Fruit fly (Drosophila melanogaster) whole organism, adult: ENCODE results near the gene Creld.

Experiments
- CG11617 ChIP-seq: fragments of 200-800 bp; sonication (Bioruptor generic); optimal IDR thresholded peaks from 2 replicates; lab custom pipeline; 2017; ENCODE audit warnings: mild to moderate bottlenecking, missing biosample characterization, missing genetic modification reagents, missing genetic modification characterization
- CG14711 ChIP-seq: fragments of 200-800 bp; sonication (Bioruptor generic); optimal IDR thresholded peaks from 2 replicates; lab custom pipeline; 2018; ENCODE audit warnings: missing biosample characterization, mild to moderate bottlenecking, missing genetic modification characterization, moderate library complexity
- CG1620 ChIP-seq: fragments of 200-800 bp; sonication (Bioruptor generic); optimal IDR thresholded peaks from 2 replicates; lab custom pipeline; 2016; ENCODE audit warnings: missing biosample characterization, missing genetic modification characterization
- CG33017 ChIP-seq: fragments of 200-800 bp; sonication (Bioruptor generic); optimal IDR thresholded peaks from 2 replicates; lab custom pipeline; 2018; ENCODE audit warnings: missing biosample characterization, mild to moderate bottlenecking, missing genetic modification characterization, moderate library complexity
- CG5204 ChIP-seq: fragments of 200-800 bp; sonication (Bioruptor generic); optimal IDR thresholded peaks from 2 replicates; lab custom pipeline; 2016; ENCODE audit warnings: missing biosample characterization, missing genetic modification characterization
- CG7045 ChIP-seq: fragments of 200-800 bp; sonication (Bioruptor generic); optimal IDR thresholded peaks from 2 replicates; lab custom pipeline; 2017; ENCODE audit warnings: missing biosample characterization, mild to moderate bottlenecking, missing genetic modification characterization
- CG7101 ChIP-seq: fragments of 200-800 bp; sonication (Bioruptor generic); optimal IDR thresholded peaks from 2 replicates; lab custom pipeline; 2018; ENCODE audit warnings: missing biosample characterization, mild to moderate bottlenecking, missing genetic modification characterization, moderate library complexity
- Clk ChIP-seq: fragments of 200-800 bp; sonication (Bioruptor generic); optimal IDR thresholded peaks from 2 replicates; lab custom pipeline; 2017; ENCODE audit warnings: missing biosample characterization, missing genetic modification characterization
- Crg-1 ChIP-seq: fragments of 200-800 bp; sonication (Bioruptor generic); optimal IDR thresholded peaks from 2 replicates; lab custom pipeline; 2016; ENCODE audit warnings: missing biosample characterization, missing genetic modification characterization
- Hr96 ChIP-seq: fragments of 200-800 bp; sonication (Bioruptor generic); optimal IDR thresholded peaks from 2 replicates; lab custom pipeline; 2016; ENCODE audit warnings: missing biosample characterization, missing genetic modification characterization
- Mnt ChIP-seq: fragments of 200-800 bp; sonication (Bioruptor generic); optimal IDR thresholded peaks from 2 replicates; lab custom pipeline; 2016; ENCODE audit warnings: missing biosample characterization, mild to moderate bottlenecking, missing genetic modification characterization
- cic ChIP-seq: fragments of 200-800 bp; sonication (Bioruptor generic); optimal IDR thresholded peaks from 2 replicates; lab custom pipeline; 2017; ENCODE audit warnings: missing biosample characterization, mild to moderate bottlenecking, missing genetic modification characterization, moderate library complexity
- toe ChIP-seq: fragments of 200-800 bp; sonication (Bioruptor generic); optimal IDR thresholded peaks from 2 replicates; lab custom pipeline; 2016; ENCODE audit warnings: missing biosample characterization, missing genetic modification characterization

- TF ChIP-seq CG33017 (tag; lab: Kevin White, UChicago) (no peak), Clk (no peak), CG11617 (GFP tag; lab: Kevin White, UChicago) (no peak), cic (GFP tag; lab: Kevin White, UChicago) (peak; percentile 9), CG7045 (no peak), CG1620 (GFP tag; lab: Kevin White, UChicago) (no peak), CG7101 (tag; lab: Kevin White, UChicago) (no peak), CG5204 (GFP tag; lab: Kevin White, UChicago) (no peak), Hr96 (GFP tag; lab: Kevin White, UChicago) (no peak), Mnt (GFP tag; lab: Kevin White, UChicago) (no peak), Crg-1 (no peak), toe (GFP tag; lab: Kevin White, UChicago) (no peak), CG14711 (tag; lab: Kevin White, UChicago) (no peak)
These were observed 30.7 kb upstream of the Creld start, which contains the start of gene galectin for dm6 chr2L:71457-71856.
